Worm (Caenorhabditis elegans) whole organism, L2 larva: ENCODE data around the gene tag-266.

Source experiments
- ama-1 ChIP-seq: fragments of 150-350 bp; optimal IDR thresholded peaks from 2 replicates; lab custom pipeline; 2018; ENCODE audit warnings: inconsistent platforms
- nhr-10 ChIP-seq: sonication (generic microtip); optimal IDR thresholded peaks from 2 replicates; lab custom pipeline; 2017; ENCODE audit warnings: missing biosample characterization, missing genetic modification characterization
- nhr-237 ChIP-seq: fragments of 150-350 bp; optimal IDR thresholded peaks from 2 replicates; lab custom pipeline; 2014; ENCODE audit warnings: missing biosample characterization, missing genetic modification characterization
- unc-55 ChIP-seq: fragments of 150-350 bp; sonication (generic microtip); optimal IDR thresholded peaks from 3 replicates; lab custom pipeline; 2014; ENCODE audit warnings: missing biosample characterization, missing genetic modification reagents, missing genetic modification characterization

DNA sequence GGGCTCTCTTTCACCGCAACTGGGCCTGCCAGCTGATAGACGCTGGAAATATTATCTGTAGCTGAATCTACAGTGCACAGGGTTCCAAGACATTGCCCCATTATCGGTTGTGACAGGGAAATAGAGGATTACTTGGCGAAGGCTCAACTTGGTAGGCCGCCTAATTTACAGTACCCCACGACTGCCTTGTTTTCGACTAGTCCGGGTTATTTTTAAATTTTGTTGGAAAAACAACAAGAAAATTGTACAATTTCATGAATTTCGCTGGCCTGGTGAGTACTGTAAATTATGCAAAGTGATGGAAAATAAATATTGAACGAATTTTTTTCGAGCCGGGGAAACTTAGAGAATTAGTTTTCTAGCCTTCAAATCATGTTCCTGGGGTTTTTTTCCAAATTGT, 4.0 kb downstream of the tag-266 start, which contains the start of gene T19C3.7:
- no peak for TF ChIP-seq nhr-10 (tag; lab: Kevin White, UChicago)
- no peak for TF ChIP-seq nhr-237 (tag; lab: Kevin White, UChicago)
- no peak for TF ChIP-seq unc-55 (GFP tag; lab: Kevin White, UChicago)
- TF ChIP-seq ama-1 (lab: Kevin White, UChicago) = no peak
